Worm (Caenorhabditis elegans) whole organism, young adult: ENCODE measurements around the gene K04C2.5.

ENCODE experiments used
- B0019.2 ChIP-seq: fragments of 200-800 bp; sonication (Bioruptor generic); conservative IDR thresholded peaks from 2 replicates; pipeline ENCODE4 v1.3.6; 2022; ENCODE audit warnings: missing genetic modification reagents, missing genetic modification characterization, missing compliant biosample characterization
- B0336.3 ChIP-seq: fragments of 200-800 bp; sonication (Bioruptor generic); IDR thresholded peaks from 2 replicates; pipeline ENCODE4 v1.3.6; 2022; ENCODE audit warnings: missing genetic modification characterization, missing compliant biosample characterization
- F23B12.7 ChIP-seq: sonication (generic microtip); optimal IDR thresholded peaks from 2 replicates; lab custom pipeline; 2017; ENCODE audit warnings: missing genetic modification characterization, mild to moderate bottlenecking, missing compliant biosample characterization, antibody characterized with exemption, moderate library complexity; ENCODE audit not compliant: insufficient read depth
- F33H1.4 ChIP-seq: fragments of 200-800 bp; sonication (Bioruptor generic); IDR thresholded peaks from 2 replicates; pipeline ENCODE4 v1.3.6; 2022; ENCODE audit warnings: missing genetic modification reagents, missing genetic modification characterization, missing compliant biosample characterization
- F37B4.10 ChIP-seq: fragments of 200-800 bp; sonication (Bioruptor generic); IDR thresholded peaks from 2 replicates; pipeline ENCODE4 v1.3.6; 2022; ENCODE audit warnings: missing genetic modification characterization, missing compliant biosample characterization
- F49E8.2 ChIP-seq: sonication (generic microtip); optimal IDR thresholded peaks from 3 replicates; lab custom pipeline; 2017; ENCODE audit warnings: missing genetic modification characterization, mild to moderate bottlenecking, missing compliant biosample characterization, antibody characterized with exemption, moderate library complexity; ENCODE audit not compliant: insufficient read depth
- F57C9.4 ChIP-seq: sonication (generic microtip); optimal IDR thresholded peaks from 2 replicates; lab custom pipeline; 2017; ENCODE audit warnings: mild to moderate bottlenecking, missing genetic modification characterization, missing compliant biosample characterization
- atf-7 ChIP-seq: sonication (generic microtip); optimal IDR thresholded peaks from 2 replicates; lab custom pipeline; 2017; ENCODE audit warnings: mild to moderate bottlenecking, missing genetic modification characterization, missing compliant biosample characterization
- bed-1 ChIP-seq: fragments of 200-800 bp; sonication (Bioruptor generic); IDR thresholded peaks from 2 replicates; pipeline ENCODE4 v1.3.6; 2022; ENCODE audit warnings: missing genetic modification reagents, missing genetic modification characterization, missing compliant biosample characterization
- ccch-3 ChIP-seq: fragments of 200-800 bp; sonication (Bioruptor generic); optimal IDR thresholded peaks from 2 replicates; lab custom pipeline; 2018; ENCODE audit warnings: mild to moderate bottlenecking, missing genetic modification characterization, missing compliant biosample characterization
- cebp-1 ChIP-seq, 2 experiments: fragments of 200-800 bp in 1 of 2; sonication (Bioruptor generic) in 1 of 2; sonication (generic microtip) in 1 of 2; IDR thresholded peaks in 1 of 2; optimal IDR thresholded peaks in 1 of 2; 2 replicates each; pipeline versions ENCODE4 v1.3.6 to Lab custom; 2017 to 2022; ENCODE audit warnings: missing compliant biosample characterization in 2 of 2, missing genetic modification characterization in 2 of 2, mild to moderate bottlenecking in 1 of 2, missing genetic modification reagents in 1 of 2, moderate library complexity in 1 of 2
- ceh-58 ChIP-seq: fragments of 200-800 bp; sonication (Bioruptor generic); IDR thresholded peaks from 2 replicates; pipeline ENCODE4 v1.3.6; 2022; ENCODE audit warnings: missing genetic modification characterization, missing compliant biosample characterization
- ceh-91 ChIP-seq: fragments of 200-800 bp; sonication (Bioruptor generic); IDR thresholded peaks from 2 replicates; pipeline ENCODE4 v1.3.6; 2022; ENCODE audit warnings: missing genetic modification reagents, missing genetic modification characterization, missing compliant biosample characterization
- chd-7 ChIP-seq: sonication (generic microtip); optimal IDR thresholded peaks from 2 replicates; lab custom pipeline; 2016; ENCODE audit warnings: mild to moderate bottlenecking, missing genetic modification characterization, moderate library complexity, missing compliant biosample characterization
- dpl-1 ChIP-seq: fragments of 150-350 bp; optimal IDR thresholded peaks from 2 replicates; lab custom pipeline; 2014; ENCODE audit warnings: missing biosample characterization, missing genetic modification reagents, missing genetic modification characterization
- efl-1 ChIP-seq: fragments of 150-350 bp; optimal IDR thresholded peaks from 2 replicates; lab custom pipeline; 2014; ENCODE audit warnings: missing biosample characterization, missing genetic modification reagents, missing genetic modification characterization
- egl-44 ChIP-seq: fragments of 200-800 bp; sonication (Bioruptor generic); IDR thresholded peaks from 2 replicates; pipeline ENCODE4 v1.3.6; 2022; ENCODE audit warnings: missing genetic modification reagents, missing genetic modification characterization, missing compliant biosample characterization
- ekl-4 ChIP-seq: fragments of 200-800 bp; sonication (Bioruptor generic); IDR thresholded peaks from 2 replicates; pipeline ENCODE4 v1.3.6; 2022; ENCODE audit warnings: missing genetic modification reagents, missing genetic modification characterization, missing compliant biosample characterization
- gei-17 ChIP-seq: fragments of 200-800 bp; sonication (Bioruptor generic); optimal IDR thresholded peaks from 2 replicates; lab custom pipeline; 2018; ENCODE audit warnings: mild to moderate bottlenecking, missing genetic modification characterization, missing compliant biosample characterization
- hrde-1 ChIP-seq: sonication (generic microtip); optimal IDR thresholded peaks from 2 replicates; lab custom pipeline; 2016; ENCODE audit warnings: missing genetic modification characterization, mild to moderate bottlenecking, missing compliant biosample characterization, moderate library complexity, missing genotype, missing genetic modification reagents, borderline replicate concordance
- hsf-1 ChIP-seq: fragments of 200-800 bp; sonication (Bioruptor generic); IDR thresholded peaks from 2 replicates; pipeline ENCODE4 v1.3.6; 2022; ENCODE audit warnings: missing genetic modification reagents, missing genetic modification characterization, missing compliant biosample characterization
- lin-54 ChIP-seq: fragments of 200-800 bp; sonication (Bioruptor generic); optimal IDR thresholded peaks from 2 replicates; lab custom pipeline; 2018; ENCODE audit warnings: mild to moderate bottlenecking, missing genetic modification characterization, missing compliant biosample characterization
- madf-10 ChIP-seq: sonication (generic microtip); optimal IDR thresholded peaks from 2 replicates; lab custom pipeline; 2016; ENCODE audit warnings: mild to moderate bottlenecking, missing genetic modification characterization, missing compliant biosample characterization
- madf-6 ChIP-seq: fragments of 200-800 bp; sonication (Bioruptor generic); IDR thresholded peaks from 2 replicates; pipeline ENCODE4 v1.3.6; 2022; ENCODE audit warnings: missing genetic modification reagents, missing genetic modification characterization, missing compliant biosample characterization
- mcd-1 ChIP-seq: fragments of 200-800 bp; sonication (Bioruptor generic); IDR thresholded peaks from 2 replicates; pipeline ENCODE4 v1.3.6; 2022; ENCODE audit warnings: missing genetic modification reagents, missing genetic modification characterization, missing compliant biosample characterization
- mes-4 ChIP-seq: sonication (generic microtip); optimal IDR thresholded peaks from 2 replicates; lab custom pipeline; 2016; ENCODE audit warnings: missing genotype, missing genetic modification characterization, missing compliant biosample characterization
- nfya-1 ChIP-seq: sonication (generic microtip); optimal IDR thresholded peaks from 2 replicates; lab custom pipeline; 2017; ENCODE audit warnings: antibody characterized with exemption, missing compliant biosample characterization, missing genetic modification characterization, borderline replicate concordance; ENCODE audit not compliant: insufficient read depth
- nfya-2 ChIP-seq: fragments of 200-800 bp; sonication (Bioruptor generic); IDR thresholded peaks from 2 replicates; pipeline ENCODE4 v1.3.6; 2022; ENCODE audit warnings: missing genetic modification reagents, missing genetic modification characterization, missing compliant biosample characterization
- nfyb-1 ChIP-seq: fragments of 200-800 bp; sonication (Bioruptor generic); IDR thresholded peaks from 2 replicates; pipeline ENCODE4 v1.3.6; 2022; ENCODE audit warnings: missing genetic modification reagents, missing genetic modification characterization, missing compliant biosample characterization
- nhr-27 ChIP-seq: fragments of 200-800 bp; sonication (Bioruptor generic); optimal IDR thresholded peaks from 2 replicates; lab custom pipeline; 2018; ENCODE audit warnings: mild to moderate bottlenecking, missing genetic modification characterization, moderate library complexity, missing compliant biosample characterization
- nhr-80 ChIP-seq: sonication (generic microtip); optimal IDR thresholded peaks from 2 replicates; lab custom pipeline; 2016; ENCODE audit warnings: missing genetic modification characterization, missing compliant biosample characterization
- repo-1 ChIP-seq: sonication (generic microtip); optimal IDR thresholded peaks from 2 replicates; lab custom pipeline; 2017; ENCODE audit warnings: mild to moderate bottlenecking, missing genetic modification characterization, missing compliant biosample characterization
- rpc-1 ChIP-seq, 2 experiments: fragments of 150-350 bp in 1 of 2; sonication (generic microtip) in 1 of 2; optimal IDR thresholded peaks; 2 replicates each; lab custom pipeline; 2014 to 2018; ENCODE audit warnings: missing biosample characterization in 1 of 2, missing genetic modification characterization in 1 of 2, missing genetic modification reagents in 1 of 2, missing genotype in 1 of 2
- snpc-1.1 ChIP-seq: sonication (generic microtip); optimal IDR thresholded peaks from 2 replicates; lab custom pipeline; 2017; ENCODE audit warnings: missing genetic modification characterization, mild to moderate bottlenecking, missing compliant biosample characterization, antibody characterized with exemption, moderate library complexity, missing genotype, missing genetic modification reagents; ENCODE audit not compliant: insufficient read depth
- snpc-1.3 ChIP-seq: sonication (generic microtip); optimal IDR thresholded peaks from 2 replicates; lab custom pipeline; 2017; ENCODE audit warnings: missing genetic modification characterization, mild to moderate bottlenecking, missing compliant biosample characterization, antibody characterized with exemption, moderate library complexity, missing genotype, missing genetic modification reagents; ENCODE audit not compliant: insufficient read depth
- snpc-3.4 ChIP-seq: sonication (generic microtip); optimal IDR thresholded peaks from 2 replicates; lab custom pipeline; 2017; ENCODE audit warnings: missing genetic modification characterization, mild to moderate bottlenecking, missing compliant biosample characterization, antibody characterized with exemption, moderate library complexity, missing genotype, missing genetic modification reagents
- sptf-2 ChIP-seq: fragments of 200-800 bp; sonication (Bioruptor generic); optimal IDR thresholded peaks from 2 replicates; lab custom pipeline; 2018; ENCODE audit warnings: mild to moderate bottlenecking, missing genetic modification characterization, missing compliant biosample characterization
- tbp1 ChIP-seq: fragments of 200-800 bp; sonication (Bioruptor generic); optimal IDR thresholded peaks from 2 replicates; lab custom pipeline; 2018; ENCODE audit warnings: mild to moderate bottlenecking, missing genetic modification characterization, missing compliant biosample characterization
- unc-130 ChIP-seq: sonication (generic microtip); optimal IDR thresholded peaks from 2 replicates; lab custom pipeline; 2016; ENCODE audit warnings: missing genetic modification reagents, missing genetic modification characterization, missing compliant biosample characterization

Gene K04C2.5

ce11 chrIII:6931896-6932295, 40.4 kb upstream of the K04C2.5 start, which contains the start of gene byn-1 (continued):
- TF ChIP-seq repo-1 (tag; lab: Kevin White, UChicago), result peak; percentile 5
- peak; percentile 12 for TF ChIP-seq F49E8.2 (tag; lab: Kevin White, UChicago)
- TF ChIP-seq atf-7, result peak; percentile 33
- TF ChIP-seq nfyb-1 (GFP tag; lab: Robert Waterston, UW), result no peak
- no peak for TF ChIP-seq F57C9.4 (tag; lab: Kevin White, UChicago)
- peak; percentile 46 for TF ChIP-seq hrde-1 (tag; lab: Kevin White, UChicago)
- no peak for TF ChIP-seq gei-17 (GFP tag; lab: Kevin White, UChicago)
- TF ChIP-seq F37B4.10, result no peak
- no peak for TF ChIP-seq rpc-1 (optimal IDR thresholded peaks at IDR 0.05; lab: Kevin White, UChicago)
- no peak for TF ChIP-seq rpc-1 (tag; optimal IDR thresholded peaks at IDR 0.05; lab: Kevin White, UChicago)
- TF ChIP-seq ekl-4, result no peak; the same call in 1 of the 2 replicates
- TF ChIP-seq mes-4 (tag; lab: Kevin White, UChicago), result no peak
- TF ChIP-seq hsf-1 (GFP tag; lab: Robert Waterston, UW), result peak; percentile 69
- TF ChIP-seq, all 124 proteins: peak for 21

- TF ChIP-seq unc-130 (GFP tag; lab: Kevin White, UChicago) (no peak), nfya-1 (no peak), sptf-2 (no peak), egl-44 (no peak), ceh-58 (GFP tag; lab: Robert Waterston, UW) (no peak), F33H1.4 (GFP tag; lab: Robert Waterston, UW) (peak; percentile 74), B0019.2 (GFP tag; lab: Robert Waterston, UW) (no peak), snpc-1.3 (peak; percentile 28), ceh-91 (GFP tag; lab: Robert Waterston, UW) (no peak), cebp-1 (GFP tag; IDR thresholded peaks at IDR 0.05; lab: Robert Waterston, UW) (peak; percentile 68; the same call in 1 of the 2 replicates), cebp-1 (tag; optimal IDR thresholded peaks at IDR 0.05; lab: Kevin White, UChicago) (peak; percentile 95), madf-6 (GFP tag; lab: Robert Waterston, UW) (no peak; the same call in 1 of the 2 replicates), lin-54 (GFP tag; lab: Kevin White, UChicago) (peak; percentile 18), snpc-3.4 (tag; lab: Kevin White, UChicago) (peak; percentile 9), nhr-27 (tag; lab: Kevin White, UChicago) (no peak), B0336.3 (GFP tag; lab: Robert Waterston, UW) (no peak), nfya-2 (GFP tag; lab: Robert Waterston, UW) (no peak), dpl-1 (GFP tag; lab: Kevin White, UChicago) (peak; percentile 46), snpc-1.1 (tag; lab: Kevin White, UChicago) (peak; percentile 5), ccch-3 (GFP tag; lab: Kevin White, UChicago) (no peak), nhr-80 (tag; lab: Kevin White, UChicago) (no peak), chd-7 (tag; lab: Kevin White, UChicago) (no peak), tbp1 (GFP tag; lab: Kevin White, UChicago) (no peak), madf-10 (tag; lab: Kevin White, UChicago) (no peak), efl-1 (peak; percentile 36), F23B12.7 (peak; percentile 51), bed-1 (GFP tag; lab: Robert Waterston, UW) (no peak), mcd-1 (GFP tag; lab: Robert Waterston, UW) (peak; percentile 77), rpc-1 (optimal IDR thresholded peaks at IDR 0.05; lab: Kevin White, UChicago) (no peak), rpc-1 (tag; optimal IDR thresholded peaks at IDR 0.05; lab: Kevin White, UChicago) (no peak)
- TF ChIP-seq, all 124 proteins: peak for 10
These were observed 38.2 kb upstream of the K04C2.5 start, which contains the start of gene inf-1 for ce11 chrIII:6929558-6930167. Gene inf-1, plus strand, starts transcription at chrIII:6930134.
